Fruit fly (Drosophila melanogaster) S2 (cell line): Measurements from ENCODE around the gene Delta.

Experiments used
- CG8478 ChIP-seq: fragments of >200 bp; optimal IDR thresholded peaks from 2 replicates; lab custom pipeline; 2018
- CTCF ChIP-seq, 2 experiments: fragments of >200 bp; optimal IDR thresholded peaks; 2 replicates each; lab custom pipeline; 2018

- TF ChIP-seq CG8478 (no peak), CTCF (optimal IDR thresholded peaks at IDR 0.05; lab: Kevin White, UChicago) (no peak)
These were observed 17.7 kb upstream of the Delta start for dm6 chr3R:19343534-19344325.
